Fruit fly (Drosophila melanogaster): ENCODE results near the gene CG10700.

Gene CG10700

dm6 chr2L:19106235-19106634 is 27.4 kb upstream of the CG10700 start:
- no peak for TF ChIP-seq psq (optimal IDR thresholded peaks at IDR 0.05)
- TF ChIP-seq Dll (optimal IDR thresholded peaks at IDR 0.05): no peak
- TF ChIP-seq CG8478 (optimal IDR thresholded peaks at IDR 0.05): no peak
- TF ChIP-seq pan (optimal IDR thresholded peaks at IDR 0.05): no peak
- no peak for TF ChIP-seq usp (GFP tag; optimal IDR thresholded peaks at IDR 0.05)
- TF ChIP-seq EcR (GFP tag; optimal IDR thresholded peaks at IDR 0.05): no peak

DNA sequence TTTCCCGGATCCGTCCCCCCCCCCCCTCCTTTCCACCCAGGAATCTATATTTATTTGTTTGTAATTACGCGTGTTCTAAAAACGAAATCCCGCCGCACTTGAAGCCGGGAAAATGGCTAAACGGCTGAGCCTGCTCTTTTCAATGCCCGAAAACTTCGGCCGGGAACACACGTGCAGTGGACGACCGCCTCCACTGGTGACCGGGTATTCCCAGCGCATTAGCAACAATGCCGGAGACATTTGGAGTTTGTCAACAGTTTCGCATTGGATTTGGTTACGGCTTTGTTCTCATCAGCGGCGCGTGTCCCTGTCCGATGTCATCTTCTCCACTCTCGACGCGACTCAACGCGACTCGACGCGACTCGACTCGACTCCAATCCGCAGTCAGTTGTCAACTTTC is 25.6 kb upstream of the CG10700 start:
- TF ChIP-seq CG8478 (optimal IDR thresholded peaks at IDR 0.05) (no peak), Dll (optimal IDR thresholded peaks at IDR 0.05) (no peak), usp (GFP tag; optimal IDR thresholded peaks at IDR 0.05) (no peak), pan (optimal IDR thresholded peaks at IDR 0.05) (no peak), psq (optimal IDR thresholded peaks at IDR 0.05) (no peak), EcR (GFP tag; optimal IDR thresholded peaks at IDR 0.05) (no peak)

- TF ChIP-seq EcR (GFP tag; optimal IDR thresholded peaks at IDR 0.05) (no peak), pan (optimal IDR thresholded peaks at IDR 0.05) (no peak), CG8478 (optimal IDR thresholded peaks at IDR 0.05) (no peak), psq (optimal IDR thresholded peaks at IDR 0.05) (no peak), Dll (optimal IDR thresholded peaks at IDR 0.05) (no peak), usp (GFP tag; optimal IDR thresholded peaks at IDR 0.05) (no peak)
Measured at dm6 chr2L:19103176-19103921, 24.5 kb upstream of the CG10700 start.

DNA sequence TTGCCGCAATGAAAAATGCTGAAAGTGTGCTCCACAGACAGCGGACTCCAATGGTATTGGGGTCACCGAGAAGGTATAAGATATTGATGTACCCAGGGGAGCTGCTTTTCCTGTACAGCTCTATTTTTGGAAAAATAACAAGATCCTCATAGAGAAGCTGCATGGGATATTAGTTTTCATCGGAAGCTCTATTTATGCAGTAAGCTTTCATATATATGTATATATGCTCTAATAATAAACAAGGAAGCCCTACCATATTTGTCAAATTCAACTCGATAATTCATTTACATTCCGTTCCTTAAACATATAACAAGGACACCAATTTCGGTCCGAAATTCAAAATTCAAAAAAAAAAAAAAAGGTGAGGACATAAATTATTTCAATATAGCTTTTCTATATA is 22.9 kb upstream of the CG10700 start, which contains the start of the genes CG17344 and CG43731:
CG17344 (plus strand) TSS at position 301 of the 400 bp plus-strand sequence.
CG43731 (plus strand) TSS at position 301 of the 400 bp plus-strand sequence.
- no peak for TF ChIP-seq usp (GFP tag; optimal IDR thresholded peaks at IDR 0.05)
- no peak for TF ChIP-seq EcR (GFP tag; optimal IDR thresholded peaks at IDR 0.05)
- no peak for TF ChIP-seq CG8478 (optimal IDR thresholded peaks at IDR 0.05)
- no peak for TF ChIP-seq Dll (optimal IDR thresholded peaks at IDR 0.05)
- TF ChIP-seq psq (optimal IDR thresholded peaks at IDR 0.05): no peak

DNA sequence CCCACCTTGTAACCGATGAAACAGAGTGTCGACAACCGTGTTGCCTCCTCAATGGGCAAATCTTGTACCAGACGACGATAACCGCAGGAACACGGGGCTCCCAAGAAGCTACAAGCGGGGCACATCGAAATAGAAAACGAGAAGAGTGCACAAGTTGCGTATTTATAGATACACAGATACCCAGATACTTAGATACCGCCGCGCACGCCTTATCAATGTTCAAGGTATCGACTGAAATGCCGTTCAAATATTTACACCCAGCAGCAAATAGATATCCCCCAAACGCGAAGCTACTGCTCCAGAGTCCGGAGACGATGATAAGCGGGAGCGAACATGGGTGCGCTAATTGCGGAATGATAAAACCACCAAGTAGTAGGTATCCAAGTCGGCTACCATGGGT is 19.8 kb upstream of the CG10700 start:
- no peak for TF ChIP-seq EcR (GFP tag; optimal IDR thresholded peaks at IDR 0.05)
- TF ChIP-seq pan (optimal IDR thresholded peaks at IDR 0.05): no peak
- TF ChIP-seq usp (GFP tag; optimal IDR thresholded peaks at IDR 0.05): no peak
- TF ChIP-seq psq (optimal IDR thresholded peaks at IDR 0.05): no peak
- no peak for TF ChIP-seq CG8478 (optimal IDR thresholded peaks at IDR 0.05)
- no peak for TF ChIP-seq Dll (optimal IDR thresholded peaks at IDR 0.05)

DNA sequence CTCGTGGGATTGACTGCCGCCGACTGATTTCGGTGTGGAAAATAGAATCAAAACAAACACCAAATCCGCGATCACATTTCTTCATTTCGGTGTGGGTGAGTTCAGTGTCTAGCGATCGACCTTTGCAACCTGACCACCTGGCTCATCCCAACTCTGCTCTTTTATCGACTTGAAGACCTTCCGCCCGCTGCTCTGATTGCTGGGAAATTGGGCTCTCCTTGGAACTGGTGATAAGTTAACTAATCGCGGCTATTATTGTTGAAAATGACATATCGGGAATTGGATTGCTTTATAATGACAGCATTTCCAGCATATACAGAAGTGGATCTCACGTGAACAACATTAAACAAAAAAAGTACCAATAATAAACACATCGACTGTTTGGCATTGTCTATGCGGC is 18.5 kb upstream of the CG10700 start:
- TF ChIP-seq usp (GFP tag; optimal IDR thresholded peaks at IDR 0.05) (no peak), EcR (GFP tag; optimal IDR thresholded peaks at IDR 0.05) (no peak), CG8478 (optimal IDR thresholded peaks at IDR 0.05) (no peak), Dll (optimal IDR thresholded peaks at IDR 0.05) (no peak), pan (optimal IDR thresholded peaks at IDR 0.05) (no peak), psq (optimal IDR thresholded peaks at IDR 0.05) (no peak)

DNA sequence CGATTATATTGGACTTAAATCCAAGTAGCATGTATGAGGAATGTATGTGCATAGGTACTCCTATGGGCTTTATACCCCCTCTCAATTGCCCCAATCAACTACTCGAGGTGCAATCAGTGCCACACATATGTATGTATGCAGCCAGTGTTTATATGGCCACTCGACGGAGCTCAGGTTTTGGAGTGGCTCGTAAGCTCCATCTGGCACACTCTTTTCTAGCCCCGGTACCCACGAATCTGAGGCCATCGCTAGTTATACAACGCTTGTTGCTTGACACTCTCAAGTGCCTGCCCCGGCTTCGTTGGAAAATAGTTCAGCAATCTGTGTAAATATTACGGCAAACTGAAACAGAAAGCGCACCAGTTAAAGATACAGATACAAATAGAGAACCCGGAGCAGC is 17.5 kb upstream of the CG10700 start:
- no peak for TF ChIP-seq pan (optimal IDR thresholded peaks at IDR 0.05)

- TF ChIP-seq Dll (optimal IDR thresholded peaks at IDR 0.05) (no peak), CG8478 (optimal IDR thresholded peaks at IDR 0.05) (no peak), usp (GFP tag; optimal IDR thresholded peaks at IDR 0.05) (no peak), EcR (GFP tag; optimal IDR thresholded peaks at IDR 0.05) (no peak), psq (optimal IDR thresholded peaks at IDR 0.05) (no peak), pan (optimal IDR thresholded peaks at IDR 0.05) (no peak)
Measured at dm6 chr2L:19093868-19094267, 15.0 kb upstream of the CG10700 start.

DNA sequence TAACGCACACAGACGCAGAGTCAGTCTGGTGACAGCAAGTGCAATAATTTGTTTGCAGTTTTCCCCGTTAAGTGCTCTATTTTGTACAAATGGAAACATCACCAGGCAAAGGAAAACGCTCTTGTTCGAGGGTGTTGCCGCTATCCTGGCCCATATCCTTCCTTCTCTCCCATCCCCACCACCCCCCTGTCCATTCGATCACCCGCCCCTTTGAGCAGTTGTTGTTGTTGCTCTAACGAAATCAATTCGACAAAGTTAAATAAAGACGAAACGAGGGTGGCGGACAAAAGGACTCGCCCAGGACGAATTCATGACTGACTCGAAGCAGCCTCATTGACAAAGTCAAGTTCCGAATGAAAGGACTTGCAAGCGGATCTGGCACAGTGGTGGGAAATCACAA is 10.6 kb upstream of the CG10700 start:
- TF ChIP-seq psq (optimal IDR thresholded peaks at IDR 0.05) (no peak), pan (optimal IDR thresholded peaks at IDR 0.05) (no peak), CG8478 (optimal IDR thresholded peaks at IDR 0.05) (no peak), usp (GFP tag; optimal IDR thresholded peaks at IDR 0.05) (no peak), EcR (GFP tag; optimal IDR thresholded peaks at IDR 0.05) (no peak)

DNA sequence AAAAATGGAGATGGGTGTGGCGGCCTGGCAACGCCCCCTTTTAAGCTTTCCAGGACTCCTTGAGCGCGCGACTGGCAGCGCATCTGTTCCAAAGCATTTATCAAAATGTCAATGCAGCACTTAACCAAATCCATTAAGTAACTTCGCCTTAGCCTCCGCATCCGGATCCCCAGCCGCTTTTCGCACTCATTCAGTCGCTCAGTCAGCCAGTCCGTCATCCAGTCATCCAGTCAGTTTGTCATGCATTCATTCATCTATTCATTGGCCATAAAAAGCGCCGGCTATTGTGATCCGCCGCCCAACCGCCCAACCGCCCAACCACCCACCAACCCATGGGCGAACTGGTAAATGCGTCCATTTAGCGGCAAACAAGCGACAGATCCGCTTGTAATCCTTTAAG is 10.1 kb upstream of the CG10700 start:
- no peak for TF ChIP-seq Dll (optimal IDR thresholded peaks at IDR 0.05)
- TF ChIP-seq usp (GFP tag; optimal IDR thresholded peaks at IDR 0.05): no peak
- TF ChIP-seq CG8478 (optimal IDR thresholded peaks at IDR 0.05): no peak
- no peak for TF ChIP-seq psq (optimal IDR thresholded peaks at IDR 0.05)
- no peak for TF ChIP-seq EcR (GFP tag; optimal IDR thresholded peaks at IDR 0.05)

DNA sequence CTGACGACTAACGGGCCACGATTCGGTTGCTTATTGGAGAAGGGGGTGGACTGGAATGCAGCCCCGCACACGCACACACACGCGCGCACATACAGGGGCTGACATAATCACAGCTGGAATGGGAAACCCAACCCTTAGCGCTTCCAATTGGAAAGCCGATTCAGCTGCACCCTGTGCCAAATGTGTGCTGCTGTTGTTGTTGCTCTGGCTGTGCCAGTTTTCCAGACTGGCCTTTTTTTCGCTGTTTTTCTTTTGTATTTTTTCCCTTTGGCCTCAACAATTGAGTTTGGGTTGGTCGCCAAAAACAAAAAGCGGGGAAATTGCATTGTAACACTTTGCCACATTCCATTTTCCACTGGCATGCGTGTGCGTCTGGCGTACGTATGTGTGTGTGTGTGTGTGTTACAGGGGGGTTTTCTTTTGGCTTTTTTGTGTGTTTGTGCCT is 4.5 kb upstream of the CG10700 start:
- no peak for TF ChIP-seq usp (GFP tag; optimal IDR thresholded peaks at IDR 0.05)
- TF ChIP-seq psq (optimal IDR thresholded peaks at IDR 0.05): no peak
- no peak for TF ChIP-seq pan (optimal IDR thresholded peaks at IDR 0.05)
- TF ChIP-seq Dll (optimal IDR thresholded peaks at IDR 0.05): no peak
- no peak for TF ChIP-seq CG8478 (optimal IDR thresholded peaks at IDR 0.05)
- no peak for TF ChIP-seq EcR (GFP tag; optimal IDR thresholded peaks at IDR 0.05)

- no peak for TF ChIP-seq CG8478 (optimal IDR thresholded peaks at IDR 0.05)
- no peak for TF ChIP-seq psq (optimal IDR thresholded peaks at IDR 0.05)
- no peak for TF ChIP-seq EcR (GFP tag; optimal IDR thresholded peaks at IDR 0.05)
- no peak for TF ChIP-seq usp (GFP tag; optimal IDR thresholded peaks at IDR 0.05)
- no peak for TF ChIP-seq Dll (optimal IDR thresholded peaks at IDR 0.05)
- TF ChIP-seq pan (optimal IDR thresholded peaks at IDR 0.05): no peak
Measured at dm6 chr2L:19079742-19080141, 914 bp upstream of the CG10700 start.

Data from whole organism.